Fruit fly (Drosophila melanogaster) whole organism, embryonic: ENCODE measurements around the gene CG13405.

Experiments used
- Bgb ChIP-seq: fragments of 200-800 bp; sonication (Bioruptor generic); IDR thresholded peaks from 2 replicates; pipeline ENCODE4 v1.3.6; 2022; ENCODE audit warnings: missing biosample characterization, missing genetic modification characterization; ENCODE audit not compliant: partially characterized antibody
- BtbVII ChIP-seq: fragments of 200-800 bp; sonication (Bioruptor generic); optimal IDR thresholded peaks from 3 replicates; lab custom pipeline; 2017; ENCODE audit warnings: missing biosample characterization, mild to moderate bottlenecking, missing genetic modification characterization
- CG10209 ChIP-seq: fragments of 200-800 bp; sonication (Bioruptor generic); optimal IDR thresholded peaks from 3 replicates; lab custom pipeline; 2017; ENCODE audit warnings: missing biosample characterization, mild to moderate bottlenecking, missing genetic modification characterization, missing genetic modification reagents
- CG10267 ChIP-seq: fragments of 200-800 bp; sonication (Bioruptor generic); optimal IDR thresholded peaks from 2 replicates; lab custom pipeline; 2018; ENCODE audit warnings: missing biosample characterization, mild to moderate bottlenecking, missing genetic modification characterization, moderate library complexity
- CG15479 ChIP-seq: fragments of 200-800 bp; sonication (Bioruptor generic); optimal IDR thresholded peaks from 3 replicates; lab custom pipeline; 2019; ENCODE audit warnings: missing biosample characterization, mild to moderate bottlenecking, missing genetic modification characterization, moderate library complexity
- CG16779 ChIP-seq: fragments of 200-800 bp; sonication (Bioruptor generic); IDR thresholded peaks from 2 replicates; pipeline ENCODE4 v1.3.6; 2022; ENCODE audit warnings: missing biosample characterization, missing genetic modification characterization
- CG17186 ChIP-seq: fragments of 200-800 bp; sonication (Bioruptor generic); optimal IDR thresholded peaks from 3 replicates; lab custom pipeline; 2017; ENCODE audit warnings: missing biosample characterization, missing genetic modification reagents, missing genetic modification characterization
- CG17359 ChIP-seq: fragments of 200-800 bp; sonication (Bioruptor generic); optimal IDR thresholded peaks from 3 replicates; lab custom pipeline; 2018; ENCODE audit warnings: missing biosample characterization, mild to moderate bottlenecking, missing genetic modification characterization, moderate library complexity
- CG2129 ChIP-seq: fragments of 200-800 bp; sonication (Bioruptor generic); IDR thresholded peaks from 2 replicates; pipeline ENCODE4 v1.3.6; 2022; ENCODE audit warnings: missing biosample characterization, missing genetic modification characterization; ENCODE audit not compliant: partially characterized antibody
- CG2199 ChIP-seq: fragments of 200-800 bp; sonication (Bioruptor generic); IDR thresholded peaks from 3 replicates; pipeline ENCODE4 v1.3.6; 2022; ENCODE audit warnings: missing biosample characterization, missing genetic modification characterization
- CG30403 ChIP-seq: fragments of 200-800 bp; sonication (Bioruptor generic); optimal IDR thresholded peaks from 3 replicates; lab custom pipeline; 2016; ENCODE audit warnings: missing biosample characterization, missing genetic modification characterization
- CG34224 ChIP-seq: fragments of 200-800 bp; sonication (Bioruptor generic); IDR thresholded peaks from 3 replicates; pipeline ENCODE4 v1.3.6; 2022; ENCODE audit warnings: missing biosample characterization, missing genetic modification characterization; ENCODE audit not compliant: partially characterized antibody
- CG4328 ChIP-seq: fragments of 200-800 bp; sonication (Bioruptor generic); optimal IDR thresholded peaks from 3 replicates; lab custom pipeline; 2017; ENCODE audit warnings: missing biosample characterization, missing genetic modification reagents, missing genetic modification characterization
- CG43689 ChIP-seq: fragments of 200-800 bp; sonication (Bioruptor generic); IDR thresholded peaks from 2 replicates; pipeline ENCODE4 v1.3.6; 2022; ENCODE audit warnings: missing biosample characterization, missing genetic modification characterization
- CG4854 ChIP-seq: fragments of 200-800 bp; sonication (Bioruptor generic); optimal IDR thresholded peaks from 2 replicates; lab custom pipeline; 2016; ENCODE audit warnings: missing biosample characterization, missing genetic modification characterization, inconsistent platforms
- CG5953 ChIP-seq: fragments of 200-800 bp; sonication (Bioruptor generic); IDR thresholded peaks from 2 replicates; pipeline ENCODE4 v1.3.6; 2022; ENCODE audit warnings: missing biosample characterization, missing genetic modification characterization
- CG6791 ChIP-seq: fragments of 200-800 bp; sonication (Bioruptor generic); IDR thresholded peaks from 3 replicates; pipeline ENCODE4 v1.3.6; 2022; ENCODE audit warnings: missing biosample characterization, missing genetic modification characterization; ENCODE audit not compliant: partially characterized antibody
- CG7372 ChIP-seq: fragments of 200-800 bp; sonication (Bioruptor generic); IDR thresholded peaks from 2 replicates; pipeline ENCODE4 v1.3.6; 2022; ENCODE audit warnings: missing biosample characterization, missing genetic modification characterization
- CG9817 ChIP-seq: fragments of 200-800 bp; sonication (Bioruptor generic); optimal IDR thresholded peaks from 2 replicates; lab custom pipeline; 2018; ENCODE audit warnings: missing biosample characterization, mild to moderate bottlenecking, missing genetic modification characterization, moderate library complexity
- D ChIP-seq, 2 experiments: fragments of 200-800 bp in 1 of 2; fragments of >200 bp in 1 of 2; sonication (Bioruptor generic) in 1 of 2; optimal IDR thresholded peaks; 2 replicates in 1 of 2; 3 replicates in 1 of 2; lab custom pipeline; 2017; ENCODE audit warnings: mild to moderate bottlenecking in 1 of 2, missing biosample characterization in 1 of 2, missing genetic modification characterization in 1 of 2, missing genetic modification reagents in 1 of 2
- Dek ChIP-seq: fragments of 200-800 bp; sonication (Bioruptor generic); optimal IDR thresholded peaks from 3 replicates; lab custom pipeline; 2019; ENCODE audit warnings: missing biosample characterization, mild to moderate bottlenecking, missing genetic modification characterization, moderate library complexity
- Doc3 ChIP-seq: fragments of 200-800 bp; sonication (Bioruptor generic); IDR thresholded peaks from 3 replicates; pipeline ENCODE4 v1.3.6; 2022; ENCODE audit warnings: missing biosample characterization, missing genetic modification characterization; ENCODE audit not compliant: partially characterized antibody
- HmgD ChIP-seq: fragments of 200-800 bp; sonication (Bioruptor generic); optimal IDR thresholded peaks from 3 replicates; lab custom pipeline; 2016; ENCODE audit warnings: missing biosample characterization, missing genetic modification characterization
- Hr78 ChIP-seq, 2 experiments: fragments of 200-800 bp in 1 of 2; fragments of >200 bp in 1 of 2; sonication (Bioruptor generic) in 1 of 2; optimal IDR thresholded peaks; 2 replicates each; lab custom pipeline; 2017 to 2019; ENCODE audit warnings: missing biosample characterization in 2 of 2, missing genetic modification characterization in 2 of 2, mild to moderate bottlenecking in 1 of 2, moderate library complexity in 1 of 2
- MBD-R2 ChIP-seq: fragments of 200-800 bp; sonication (Bioruptor generic); IDR thresholded peaks from 2 replicates; pipeline ENCODE4 v1.3.6; 2022; ENCODE audit warnings: missing biosample characterization, missing genetic modification characterization
- Ssrp ChIP-seq: fragments of 200-800 bp; sonication (Bioruptor generic); optimal IDR thresholded peaks from 2 replicates; lab custom pipeline; 2018; ENCODE audit warnings: missing biosample characterization, mild to moderate bottlenecking, missing genetic modification characterization, moderate library complexity
- Tbp ChIP-seq: fragments of >200 bp; optimal IDR thresholded peaks from 2 replicates; lab custom pipeline; 2018; ENCODE audit warnings: missing biosample characterization, missing genetic modification characterization
- YL-1 ChIP-seq: fragments of 200-800 bp; sonication (Bioruptor generic); optimal IDR thresholded peaks from 3 replicates; lab custom pipeline; 2017; ENCODE audit warnings: missing biosample characterization, mild to moderate bottlenecking, missing genetic modification characterization
- ac ChIP-seq: fragments of 200-800 bp; sonication (Bioruptor generic); optimal IDR thresholded peaks from 3 replicates; lab custom pipeline; 2017; ENCODE audit warnings: missing biosample characterization, mild to moderate bottlenecking, missing genetic modification characterization
- az2 ChIP-seq: fragments of 200-800 bp; sonication (Bioruptor generic); optimal IDR thresholded peaks from 3 replicates; lab custom pipeline; 2016; ENCODE audit warnings: missing biosample characterization, missing genetic modification characterization
- btn ChIP-seq: fragments of 200-800 bp; sonication (Bioruptor generic); optimal IDR thresholded peaks from 2 replicates; lab custom pipeline; 2016; ENCODE audit warnings: missing biosample characterization, missing genetic modification characterization
- chif ChIP-seq, 2 experiments: fragments of 200-800 bp; sonication (Bioruptor generic); optimal IDR thresholded peaks; 3 replicates each; lab custom pipeline; 2016; ENCODE audit warnings: missing biosample characterization in 2 of 2, missing genetic modification characterization in 2 of 2
- chm ChIP-seq: fragments of 200-800 bp; sonication (Bioruptor generic); IDR thresholded peaks from 2 replicates; pipeline ENCODE4 v1.3.6; 2022; ENCODE audit warnings: missing biosample characterization, missing genetic modification characterization
- dmrt99B ChIP-seq: fragments of 200-800 bp; sonication (Bioruptor generic); optimal IDR thresholded peaks from 2 replicates; lab custom pipeline; 2018; ENCODE audit warnings: missing biosample characterization, mild to moderate bottlenecking, missing genetic modification characterization, moderate library complexity
- her ChIP-seq: fragments of 200-800 bp; sonication (Bioruptor generic); optimal IDR thresholded peaks from 2 replicates; lab custom pipeline; 2016; ENCODE audit warnings: missing biosample characterization, missing genetic modification characterization
- otp ChIP-seq: fragments of 200-800 bp; sonication (Bioruptor generic); IDR thresholded peaks from 3 replicates; pipeline ENCODE4, ENCODE4 v1.3.6; 2022; ENCODE audit warnings: missing biosample characterization, missing genetic modification characterization
- scrt ChIP-seq: fragments of 200-800 bp; sonication (Bioruptor generic); optimal IDR thresholded peaks from 2 replicates; lab custom pipeline; 2018; ENCODE audit warnings: missing biosample characterization, mild to moderate bottlenecking, missing genetic modification characterization, moderate library complexity
- sob ChIP-seq: fragments of 200-800 bp; sonication (Bioruptor generic); IDR thresholded peaks from 2 replicates; pipeline ENCODE4 v1.3.6; 2022; ENCODE audit warnings: missing biosample characterization, missing genetic modification characterization
- ssp ChIP-seq: fragments of 200-800 bp; sonication (Bioruptor generic); IDR thresholded peaks from 2 replicates; pipeline ENCODE4 v1.3.6; 2022; ENCODE audit warnings: missing biosample characterization, missing genetic modification characterization
- stc ChIP-seq: fragments of 200-800 bp; sonication (Bioruptor generic); IDR thresholded peaks from 2 replicates; pipeline ENCODE4 v1.3.6; 2022; ENCODE audit warnings: missing biosample characterization, missing genetic modification characterization
- tll ChIP-seq, 2 experiments: fragments of 200-800 bp in 1 of 2; fragments of >200 bp in 1 of 2; sonication (Bioruptor generic) in 1 of 2; optimal IDR thresholded peaks; 2 replicates each; lab custom pipeline; 2017 to 2019; ENCODE audit warnings: missing biosample characterization in 2 of 2, missing genetic modification characterization in 2 of 2, mild to moderate bottlenecking in 1 of 2, moderate library complexity in 1 of 2
- tup ChIP-seq: fragments of 200-800 bp; sonication (Bioruptor generic); optimal IDR thresholded peaks from 2 replicates; lab custom pipeline; 2016; ENCODE audit warnings: missing biosample characterization, mild to moderate bottlenecking, missing genetic modification characterization, moderate library complexity
- wdn ChIP-seq: fragments of 200-800 bp; sonication (Bioruptor generic); IDR thresholded peaks from 2 replicates; pipeline ENCODE4 v1.3.6; 2022; ENCODE audit warnings: missing biosample characterization, missing genetic modification characterization
- zen ChIP-seq: fragments of 200-800 bp; sonication (Bioruptor generic); optimal IDR thresholded peaks from 3 replicates; lab custom pipeline; 2018; ENCODE audit warnings: missing biosample characterization, mild to moderate bottlenecking, missing genetic modification characterization, moderate library complexity
- zen2 ChIP-seq: fragments of 200-800 bp; sonication (Bioruptor generic); IDR thresholded peaks from 3 replicates; pipeline ENCODE4 v1.3.6; 2022; ENCODE audit warnings: missing biosample characterization, missing genetic modification characterization; ENCODE audit not compliant: partially characterized antibody

CG13405 gene

DNA sequence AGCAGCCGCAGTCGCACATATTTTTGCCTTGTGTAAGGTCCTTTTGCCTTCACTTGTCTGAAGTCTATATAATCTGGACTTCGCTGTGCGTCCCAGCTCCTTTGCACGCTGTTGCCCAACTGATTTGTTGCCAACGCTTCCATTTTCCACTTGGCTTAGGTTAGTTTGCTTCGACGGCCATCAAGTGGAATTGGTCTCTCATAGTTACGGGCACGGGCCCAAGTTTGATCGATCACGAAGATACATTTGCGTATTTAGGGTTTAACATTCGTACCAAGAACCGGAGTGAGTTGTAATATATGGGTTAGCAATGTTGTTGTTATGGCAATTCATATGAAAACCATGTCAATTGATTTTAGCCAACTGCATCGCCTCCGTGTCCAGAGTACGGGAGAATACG lies 20.5 kb downstream of the CG13405 start, which contains the start of gene CG43149:
Gene CG43149, minus strand, starts transcription at position 101 of the 400 bp plus-strand sequence.
- TF ChIP-seq her (no peak), sob (no peak), YL-1 (GFP tag; lab: Kevin White, UChicago) (no peak), tup (no peak), CG17186 (GFP tag; lab: Kevin White, UChicago) (no peak), MBD-R2 (no peak), otp (GFP tag; lab: Robert Waterston, UW) (no peak), Tbp (no peak), CG34224 (GFP tag; lab: Robert Waterston, UW) (no peak), Doc3 (GFP tag; lab: Robert Waterston, UW) (no peak; the same call in 2 of the 3 replicates), stc (no peak)

- TF ChIP-seq scrt (GFP tag; lab: Kevin White, UChicago) (no peak), D (optimal IDR thresholded peaks at IDR 0.05; lab: Kevin White, UChicago) (peak; percentile 72), D (GFP tag; optimal IDR thresholded peaks at IDR 0.05; lab: Kevin White, UChicago) (no peak)
- TF ChIP-seq, all 482 proteins: peak for 1
These were observed 24.3 kb downstream of the CG13405 start for dm6 chr3L:50834-51233.

dm6 chr3L:49732-50131 lies 25.4 kb downstream of the CG13405 start:
- TF ChIP-seq CG7372 = no peak
- TF ChIP-seq btn (GFP tag; lab: Kevin White, UChicago) = no peak
- no peak for TF ChIP-seq CG16779
- no peak for TF ChIP-seq chm (GFP tag; lab: Robert Waterston, UW)
- no peak for TF ChIP-seq ssp
- TF ChIP-seq CG15479 (GFP tag; lab: Kevin White, UChicago) = peak; percentile 10
- TF ChIP-seq tll (GFP tag; optimal IDR thresholded peaks at IDR 0.05; lab: Kevin White, UChicago) = peak in 1 of 2 experiments; percentile 81
- TF ChIP-seq CG2199 (GFP tag; lab: Robert Waterston, UW) = peak; percentile 69; the same call in 1 of the 3 replicates
- TF ChIP-seq, all 482 proteins: peak for 3

DNA sequence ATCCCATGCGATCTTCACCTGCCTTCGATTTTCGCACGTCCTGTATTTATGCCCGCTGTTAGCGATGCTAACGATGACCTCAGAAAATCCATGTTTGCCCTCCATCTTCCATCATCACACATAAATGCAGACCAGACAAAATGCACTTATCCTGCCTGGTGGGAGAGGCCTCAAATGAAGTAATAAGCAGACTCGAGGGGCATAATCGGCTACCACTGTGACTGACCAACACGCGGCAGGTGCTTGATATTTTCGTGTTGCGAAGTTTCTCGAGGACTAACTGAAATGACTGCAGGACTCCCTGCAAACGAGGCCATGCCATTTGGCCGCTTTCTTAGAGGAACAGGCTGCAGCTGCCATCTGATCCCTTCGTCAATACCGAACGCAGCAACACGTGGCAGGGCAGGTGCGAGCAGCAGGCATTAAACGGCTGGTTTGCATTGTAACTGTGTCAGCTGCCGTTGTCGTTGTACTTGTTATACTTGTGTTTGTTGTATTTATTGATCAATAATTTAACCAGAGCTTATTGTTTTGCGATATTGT lies 27.4 kb downstream of the CG13405 start:
- TF ChIP-seq HmgD (GFP tag; lab: Kevin White, UChicago) (no peak), CG17359 (tag; lab: Kevin White, UChicago) (no peak), CG10209 (no peak), CG4854 (GFP tag; lab: Kevin White, UChicago) (no peak), chif (GFP tag; optimal IDR thresholded peaks at IDR 0.05; lab: Kevin White, UChicago) (no peak), zen2 (no peak), BtbVII (GFP tag; lab: Kevin White, UChicago) (no peak), wdn (no peak), CG4328 (GFP tag; lab: Kevin White, UChicago) (no peak), tll (GFP tag; optimal IDR thresholded peaks at IDR 0.05; lab: Kevin White, UChicago) (peak in 1 of 2 experiments; percentile 72), CG9817 (tag; lab: Kevin White, UChicago) (no peak), az2 (no peak), CG6791 (no peak), CG30403 (no peak), Bgb (GFP tag; lab: Robert Waterston, UW) (no peak), CG2129 (GFP tag; lab: Robert Waterston, UW) (no peak), CG10267 (tag; lab: Kevin White, UChicago) (no peak), zen (peak; percentile 91), Hr78 (GFP tag; optimal IDR thresholded peaks at IDR 0.05; lab: Kevin White, UChicago) (no peak), CG43689 (GFP tag; lab: Robert Waterston, UW) (no peak), ac (GFP tag; lab: Kevin White, UChicago) (peak; percentile 85), CG5953 (GFP tag; lab: Robert Waterston, UW) (no peak), Dek (tag; lab: Kevin White, UChicago) (no peak), Ssrp (tag; lab: Kevin White, UChicago) (no peak), dmrt99B (no peak)
